Fruit fly (Drosophila melanogaster): ENCODE data around the gene CG9701.

Gene CG9701

dm6 chr3L:16709673-16710257 lies 23.6 kb upstream of the CG9701 start:
- TF ChIP-seq pad (GFP tag; optimal IDR thresholded peaks at IDR 0.05), result no peak
- TF ChIP-seq CG7101 (tag; optimal IDR thresholded peaks at IDR 0.05), result no peak
- TF ChIP-seq CG11617 (GFP tag; optimal IDR thresholded peaks at IDR 0.05), result no peak
- no peak for TF ChIP-seq cic (GFP tag; optimal IDR thresholded peaks at IDR 0.05)
- no peak for TF ChIP-seq CG1620 (GFP tag; optimal IDR thresholded peaks at IDR 0.05)
- TF ChIP-seq CG5204 (GFP tag; optimal IDR thresholded peaks at IDR 0.05), result no peak
- TF ChIP-seq cnc (optimal IDR thresholded peaks at IDR 0.05), result no peak
- no peak for TF ChIP-seq toe (GFP tag; optimal IDR thresholded peaks at IDR 0.05)
- TF ChIP-seq Mnt (GFP tag; optimal IDR thresholded peaks at IDR 0.05), result no peak
- TF ChIP-seq ovo (GFP tag; optimal IDR thresholded peaks at IDR 0.05), result no peak
- peak; percentile 5 for TF ChIP-seq CG14711 (tag; optimal IDR thresholded peaks at IDR 0.05)
- peak; percentile 92 for TF ChIP-seq kay (GFP tag; ENCODE audit: borderline replicate concordance)
- no peak for TF ChIP-seq CG7045 (GFP tag; optimal IDR thresholded peaks at IDR 0.05)

dm6 chr3L:16710258-16711020 lies 22.9 kb upstream of the CG9701 start:
- TF ChIP-seq CG33017 (tag; optimal IDR thresholded peaks at IDR 0.05), result peak; percentile 39
- TF ChIP-seq pad (GFP tag; optimal IDR thresholded peaks at IDR 0.05), result peak; percentile 79
- TF ChIP-seq ovo (GFP tag; optimal IDR thresholded peaks at IDR 0.05), result peak; percentile 54
- no peak for TF ChIP-seq Hr96 (GFP tag; optimal IDR thresholded peaks at IDR 0.05)
- peak; percentile 84 for TF ChIP-seq tj (GFP tag; optimal IDR thresholded peaks at IDR 0.05)
- no peak for TF ChIP-seq cnc (optimal IDR thresholded peaks at IDR 0.05)
- peak; percentile 28 for TF ChIP-seq CG7045 (GFP tag; optimal IDR thresholded peaks at IDR 0.05)
- TF ChIP-seq cic (GFP tag; optimal IDR thresholded peaks at IDR 0.05), result no peak
- TF ChIP-seq toe (GFP tag; optimal IDR thresholded peaks at IDR 0.05), result no peak
- TF ChIP-seq CG12768 (GFP tag; optimal IDR thresholded peaks at IDR 0.05), result peak; percentile 2
- peak; percentile 65 for TF ChIP-seq CG7101 (tag; optimal IDR thresholded peaks at IDR 0.05)
- TF ChIP-seq bab1 (GFP tag; optimal IDR thresholded peaks at IDR 0.05), result peak; percentile 59
- no peak for TF ChIP-seq CG5204 (GFP tag; optimal IDR thresholded peaks at IDR 0.05)
- peak; percentile 74 for TF ChIP-seq CG14711 (tag; optimal IDR thresholded peaks at IDR 0.05)
- TF ChIP-seq CG11617 (GFP tag; optimal IDR thresholded peaks at IDR 0.05), result peak; percentile 49

dm6 chr3L:16711430-16712228 lies 21.7 kb upstream of the CG9701 start, which contains the start of the genes CG43954, Lasp and Dab:
Gene CG43954 (minus strand): TSS chr3L:16711677.
Gene Lasp (minus strand): TSS chr3L:16711677.
Gene Dab (plus strand): TSS chr3L:16712126.
- peak; percentile 63 for TF ChIP-seq ovo (GFP tag; optimal IDR thresholded peaks at IDR 0.05)
- peak; percentile 47 for TF ChIP-seq CG1620 (GFP tag; optimal IDR thresholded peaks at IDR 0.05)
- no peak for TF ChIP-seq cnc (optimal IDR thresholded peaks at IDR 0.05)
- TF ChIP-seq CG14711 (tag; optimal IDR thresholded peaks at IDR 0.05), result no peak
- TF ChIP-seq bab1 (GFP tag; optimal IDR thresholded peaks at IDR 0.05), result peak; percentile 41
- TF ChIP-seq tj (GFP tag; optimal IDR thresholded peaks at IDR 0.05), result peak; percentile 33
- TF ChIP-seq CG7101 (tag; optimal IDR thresholded peaks at IDR 0.05), result peak; percentile 54
- TF ChIP-seq Hr96 (GFP tag; optimal IDR thresholded peaks at IDR 0.05), result peak; percentile 11
- peak; percentile 48 for TF ChIP-seq CG33017 (tag; optimal IDR thresholded peaks at IDR 0.05)
- TF ChIP-seq Mnt (GFP tag; optimal IDR thresholded peaks at IDR 0.05), result peak; percentile 64
- TF ChIP-seq cic (GFP tag; optimal IDR thresholded peaks at IDR 0.05), result peak; percentile 56
- TF ChIP-seq pad (GFP tag; optimal IDR thresholded peaks at IDR 0.05), result no peak
- peak; percentile 27 for TF ChIP-seq CG12768 (GFP tag; optimal IDR thresholded peaks at IDR 0.05)

dm6 chr3L:16712371-16712770 lies 21.0 kb upstream of the CG9701 start:
- TF ChIP-seq CG7045 (GFP tag; optimal IDR thresholded peaks at IDR 0.05), result no peak
- TF ChIP-seq CG11617 (GFP tag; optimal IDR thresholded peaks at IDR 0.05), result no peak
- no peak for TF ChIP-seq Clk (GFP tag; optimal IDR thresholded peaks at IDR 0.05)
- TF ChIP-seq CG14711 (tag; optimal IDR thresholded peaks at IDR 0.05), result no peak
- no peak for TF ChIP-seq bab1 (GFP tag; optimal IDR thresholded peaks at IDR 0.05)
- no peak for TF ChIP-seq cic (GFP tag; optimal IDR thresholded peaks at IDR 0.05)
- no peak for TF ChIP-seq kay (GFP tag; ENCODE audit: borderline replicate concordance)
- TF ChIP-seq Crg-1 (GFP tag; optimal IDR thresholded peaks at IDR 0.05), result no peak
- no peak for TF ChIP-seq ovo (GFP tag; optimal IDR thresholded peaks at IDR 0.05)
- no peak for TF ChIP-seq toe (GFP tag; optimal IDR thresholded peaks at IDR 0.05)
- TF ChIP-seq pad (GFP tag; optimal IDR thresholded peaks at IDR 0.05), result no peak
- no peak for TF ChIP-seq cnc (optimal IDR thresholded peaks at IDR 0.05)
- no peak for TF ChIP-seq tj (GFP tag; optimal IDR thresholded peaks at IDR 0.05)
- no peak for TF ChIP-seq CG33017 (tag; optimal IDR thresholded peaks at IDR 0.05)
- no peak for TF ChIP-seq Mnt (GFP tag; optimal IDR thresholded peaks at IDR 0.05)
- no peak for TF ChIP-seq CG7101 (tag; optimal IDR thresholded peaks at IDR 0.05)
- TF ChIP-seq CG1620 (GFP tag; optimal IDR thresholded peaks at IDR 0.05), result no peak
- no peak for TF ChIP-seq Hr96 (GFP tag; optimal IDR thresholded peaks at IDR 0.05)
- TF ChIP-seq CG12768 (GFP tag; optimal IDR thresholded peaks at IDR 0.05), result no peak

- TF ChIP-seq Mnt (GFP tag; optimal IDR thresholded peaks at IDR 0.05) (no peak), CG33017 (tag; optimal IDR thresholded peaks at IDR 0.05) (no peak), Hr96 (GFP tag; optimal IDR thresholded peaks at IDR 0.05) (no peak), cic (GFP tag; optimal IDR thresholded peaks at IDR 0.05) (peak; percentile 31), pad (GFP tag; optimal IDR thresholded peaks at IDR 0.05) (peak; percentile 23), ovo (GFP tag; optimal IDR thresholded peaks at IDR 0.05) (peak; percentile 4), bab1 (GFP tag; optimal IDR thresholded peaks at IDR 0.05) (peak; percentile 12), CG7045 (GFP tag; optimal IDR thresholded peaks at IDR 0.05) (no peak)
Measured at dm6 chr3L:16713446-16714192, 19.7 kb upstream of the CG9701 start.

Measured in whole organism, adult.